Worm (Caenorhabditis elegans): Measurements from ENCODE around the gene C37C3.11.
A peak's percentile ranks its signal among the peaks of the same experiment; 100 is the strongest.

Gene C37C3.11

DNA sequence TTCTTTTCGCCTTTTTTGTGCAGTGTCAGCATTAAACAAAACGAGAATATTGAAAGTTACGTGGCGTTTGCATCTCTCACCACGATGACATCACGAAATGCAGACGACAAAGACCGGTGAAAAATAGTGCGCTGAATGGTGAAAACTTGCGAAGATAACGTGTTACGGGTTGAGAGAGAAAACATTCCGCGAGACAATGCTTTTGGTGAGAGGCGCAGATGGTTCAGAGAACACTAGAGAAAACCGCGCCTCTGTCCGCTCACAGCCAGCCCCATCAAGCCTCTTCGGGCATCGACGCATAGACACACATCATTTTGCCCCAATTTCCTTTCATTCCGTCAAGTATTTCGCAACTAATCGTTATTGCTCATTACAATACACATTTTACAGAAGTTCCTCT is 10.0 kb downstream of the C37C3.11 start, which contains the start of the genes C37C3.9 and C37C3.18:
Gene C37C3.9 (minus strand): TSS at position 98 of the 400 bp plus-strand sequence.
Gene C37C3.18 (plus strand): TSS at position 391 of the 400 bp plus-strand sequence.
- TF ChIP-seq med-1 (GFP tag; optimal IDR thresholded peaks at IDR 0.05; ENCODE audit: insufficient read depth) (no peak), T22C8.4 (GFP tag; IDR thresholded peaks at IDR 0.05) (no peak), ztf-23 (GFP tag; IDR thresholded peaks at IDR 0.05) (no peak), tab-1 (GFP tag; IDR thresholded peaks at IDR 0.05) (0 out of 2 replicates have a peak, but pooled peaks have one; percentile 42), cog-1 (tag; optimal IDR thresholded peaks at IDR 0.05) (peak; percentile 30), klf-2 (GFP tag; conservative IDR thresholded peaks at IDR 0.05) (no peak), flt-1 (GFP tag; IDR thresholded peaks at IDR 0.05) (0 out of 2 replicates have a peak, but pooled peaks have one; percentile 49)

DNA sequence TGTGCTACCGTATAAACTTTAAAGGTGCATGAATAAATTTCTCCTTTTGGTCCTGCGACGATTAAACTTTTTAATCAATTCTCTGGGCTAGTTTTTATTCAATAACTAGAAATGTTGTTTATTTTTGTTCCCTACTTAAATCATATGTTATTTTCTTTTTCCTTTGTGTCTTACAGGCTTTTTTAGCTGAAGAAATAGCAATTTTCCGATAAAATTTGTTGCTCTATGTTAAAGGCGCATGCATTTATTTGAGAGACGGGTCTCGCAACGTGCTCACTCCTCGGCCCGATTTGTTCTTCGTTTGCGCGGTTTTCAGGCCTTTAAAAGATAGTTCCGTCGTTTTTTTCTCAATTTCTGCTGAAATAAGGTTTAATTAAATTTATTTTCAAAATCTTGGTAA is 10.7 kb downstream of the C37C3.11 start:
- TF ChIP-seq ztf-29 (GFP tag; IDR thresholded peaks at IDR 0.05) (no peak), ref-1 (GFP tag; conservative IDR thresholded peaks at IDR 0.05) (no peak), klf-2 (GFP tag; conservative IDR thresholded peaks at IDR 0.05) (no peak), med-1 (GFP tag; optimal IDR thresholded peaks at IDR 0.05; ENCODE audit: insufficient read depth) (no peak), cog-1 (tag; optimal IDR thresholded peaks at IDR 0.05) (no peak), ztf-23 (GFP tag; IDR thresholded peaks at IDR 0.05) (no peak), T22C8.4 (GFP tag; IDR thresholded peaks at IDR 0.05) (no peak), flt-1 (GFP tag; IDR thresholded peaks at IDR 0.05) (no peak), tab-1 (GFP tag; IDR thresholded peaks at IDR 0.05) (no peak)

DNA sequence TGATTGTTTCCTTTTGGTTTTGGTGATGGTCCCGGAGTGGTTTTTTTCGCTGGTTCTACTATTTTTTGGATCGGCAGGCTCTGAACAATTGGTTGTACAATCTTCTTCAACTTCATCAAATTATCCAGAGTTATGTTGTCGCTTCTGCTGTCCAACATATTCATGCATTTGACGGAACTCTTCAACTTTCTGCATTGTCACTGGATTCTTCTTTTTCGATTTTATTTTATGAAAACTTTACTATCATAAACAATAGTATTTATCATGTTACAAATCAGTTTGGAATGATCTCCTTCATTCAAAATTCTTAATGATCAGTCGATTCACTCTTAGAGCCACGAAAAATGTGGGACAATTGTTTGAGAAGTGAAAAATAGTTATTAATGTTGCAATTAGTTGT is 12.5 kb downstream of the C37C3.11 start:
- TF ChIP-seq flt-1 (GFP tag; IDR thresholded peaks at IDR 0.05) (no peak), klf-2 (GFP tag; conservative IDR thresholded peaks at IDR 0.05) (no peak), T22C8.4 (GFP tag; IDR thresholded peaks at IDR 0.05) (no peak), tab-1 (GFP tag; IDR thresholded peaks at IDR 0.05) (no peak), ztf-29 (GFP tag; IDR thresholded peaks at IDR 0.05) (no peak), ref-1 (GFP tag; conservative IDR thresholded peaks at IDR 0.05) (no peak), ztf-23 (GFP tag; IDR thresholded peaks at IDR 0.05) (no peak), cog-1 (tag; optimal IDR thresholded peaks at IDR 0.05) (no peak), med-1 (GFP tag; optimal IDR thresholded peaks at IDR 0.05; ENCODE audit: insufficient read depth) (no peak)

DNA sequence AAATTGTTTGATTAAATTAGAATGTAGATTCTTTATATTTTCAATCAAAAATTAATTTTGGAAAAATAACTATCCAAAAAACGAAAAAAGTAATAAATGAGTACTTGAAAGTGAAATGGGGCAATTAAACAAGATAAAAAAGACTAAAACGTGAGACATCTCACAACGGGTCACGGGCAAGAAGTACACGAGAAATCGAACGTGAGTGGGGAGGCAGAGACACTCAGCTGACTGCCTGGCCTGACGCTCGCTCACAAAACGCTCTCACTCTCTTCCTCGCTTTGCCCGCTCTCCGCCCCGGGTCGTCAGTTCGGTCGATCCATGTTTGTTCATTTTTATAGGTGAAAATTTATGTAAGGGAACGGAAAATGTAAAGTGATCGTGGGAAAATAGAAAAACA is 16.3 kb downstream of the C37C3.11 start:
- no peak for TF ChIP-seq klf-2 (GFP tag; conservative IDR thresholded peaks at IDR 0.05)
- no peak for TF ChIP-seq med-1 (GFP tag; optimal IDR thresholded peaks at IDR 0.05; ENCODE audit: insufficient read depth)
- TF ChIP-seq T22C8.4 (GFP tag; IDR thresholded peaks at IDR 0.05) = no peak
- no peak for TF ChIP-seq ref-1 (GFP tag; conservative IDR thresholded peaks at IDR 0.05)
- TF ChIP-seq cog-1 (tag; optimal IDR thresholded peaks at IDR 0.05) = peak; percentile 1
- no peak for TF ChIP-seq ztf-23 (GFP tag; IDR thresholded peaks at IDR 0.05)

DNA sequence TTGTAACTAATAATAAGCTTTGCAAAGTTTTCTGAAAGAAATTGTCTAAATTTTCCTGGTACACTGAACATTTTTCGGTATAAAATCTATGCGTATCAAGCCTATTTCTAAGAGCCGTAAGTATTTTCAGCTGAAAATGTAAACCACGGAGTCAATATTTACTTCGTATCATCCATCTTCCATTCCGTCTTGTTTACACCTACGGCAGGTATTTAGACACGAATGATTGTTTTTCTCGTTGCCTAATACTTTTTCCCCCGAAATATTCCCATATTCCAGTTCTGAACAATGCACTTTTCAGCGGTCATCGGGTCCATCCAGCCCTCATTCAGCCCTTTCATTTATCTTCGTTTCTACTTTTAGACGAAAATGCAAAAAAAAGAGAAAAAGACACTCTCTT is 16.9 kb downstream of the C37C3.11 start:
- TF ChIP-seq tab-1 (GFP tag; IDR thresholded peaks at IDR 0.05) = no peak

DNA sequence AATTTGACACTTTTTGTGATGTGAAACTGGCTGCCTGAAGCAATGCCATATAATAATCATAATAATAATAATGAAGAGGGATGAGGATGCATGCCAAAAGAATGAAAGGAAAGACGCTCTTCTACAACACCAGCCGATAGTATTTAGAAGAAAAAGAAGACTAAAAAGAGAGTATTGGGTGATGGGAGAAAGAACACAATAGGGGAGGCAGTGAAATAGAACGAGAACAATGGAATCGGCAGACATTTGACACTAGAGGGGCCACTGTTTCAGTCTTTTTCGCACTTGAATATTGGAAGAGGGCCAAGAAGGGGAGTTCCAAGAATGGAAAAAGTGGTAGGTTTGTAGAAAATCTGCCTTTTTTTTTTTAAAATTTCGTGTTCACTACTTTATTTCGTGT is 17.4 kb downstream of the C37C3.11 start, which contains the start of gene memo-1:
Gene memo-1 (minus strand): TSS at position 2 of the 400 bp plus-strand sequence.
- TF ChIP-seq flt-1 (GFP tag; IDR thresholded peaks at IDR 0.05) (no peak), med-1 (GFP tag; optimal IDR thresholded peaks at IDR 0.05; ENCODE audit: insufficient read depth) (no peak), klf-2 (GFP tag; conservative IDR thresholded peaks at IDR 0.05) (no peak), T22C8.4 (GFP tag; IDR thresholded peaks at IDR 0.05) (no peak), ztf-29 (GFP tag; IDR thresholded peaks at IDR 0.05) (no peak), tab-1 (GFP tag; IDR thresholded peaks at IDR 0.05) (no peak), cog-1 (tag; optimal IDR thresholded peaks at IDR 0.05) (no peak), ref-1 (GFP tag; conservative IDR thresholded peaks at IDR 0.05) (no peak)

DNA sequence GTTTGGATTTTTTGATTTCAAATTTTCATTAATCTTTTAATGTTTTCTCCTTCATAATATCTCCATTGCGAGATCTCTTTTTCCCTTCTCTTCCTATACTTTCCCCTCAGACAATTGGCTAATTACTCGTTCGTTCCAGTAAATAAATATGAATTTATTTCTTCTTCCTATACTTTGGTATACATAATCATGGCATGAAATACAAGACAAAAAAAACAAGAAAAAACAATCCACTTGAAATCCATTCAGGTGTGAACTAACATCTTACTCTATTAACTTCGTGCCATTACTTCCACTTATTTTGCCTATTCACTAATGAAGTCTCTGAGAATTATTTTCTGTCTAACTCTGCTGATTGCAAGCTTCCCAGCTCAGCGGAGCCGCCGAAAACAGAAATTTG is 22.3 kb downstream of the C37C3.11 start, which contains the start of gene grd-8:
Gene grd-8 (plus strand): TSS at position 301 of the 400 bp plus-strand sequence.
- no peak for TF ChIP-seq flt-1 (GFP tag; IDR thresholded peaks at IDR 0.05)

DNA sequence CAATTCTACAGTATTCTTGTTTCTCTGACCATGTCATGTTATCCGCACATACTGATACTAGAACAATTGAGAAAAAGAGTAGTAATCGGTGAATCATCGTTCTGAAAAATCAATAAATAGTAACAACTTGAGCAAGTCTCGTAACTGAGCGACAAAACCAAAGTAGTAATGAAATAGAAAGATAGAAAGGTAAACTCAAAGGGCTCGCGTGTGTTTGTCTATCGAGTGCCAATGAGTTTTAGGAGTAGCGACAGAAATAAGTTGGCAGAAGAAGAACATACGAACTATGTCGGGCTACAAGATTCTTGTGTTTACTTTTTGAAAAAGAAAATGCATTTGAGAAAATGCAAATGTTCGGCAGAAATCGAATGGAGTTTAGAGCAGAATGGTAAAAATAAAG is 25.1 kb downstream of the C37C3.11 start, which contains the start of gene C37C3.12:
Gene C37C3.12 (minus strand): TSS at position 101 of the 400 bp plus-strand sequence.
- no peak for TF ChIP-seq flt-1 (GFP tag; IDR thresholded peaks at IDR 0.05)
- no peak for TF ChIP-seq tab-1 (GFP tag; IDR thresholded peaks at IDR 0.05)
- TF ChIP-seq ref-1 (GFP tag; conservative IDR thresholded peaks at IDR 0.05) = no peak
- no peak for TF ChIP-seq ztf-29 (GFP tag; IDR thresholded peaks at IDR 0.05)
- no peak for TF ChIP-seq ztf-23 (GFP tag; IDR thresholded peaks at IDR 0.05)
- TF ChIP-seq med-1 (GFP tag; optimal IDR thresholded peaks at IDR 0.05; ENCODE audit: insufficient read depth) = no peak
- no peak for TF ChIP-seq cog-1 (tag; optimal IDR thresholded peaks at IDR 0.05)
- TF ChIP-seq T22C8.4 (GFP tag; IDR thresholded peaks at IDR 0.05) = no peak
- no peak for TF ChIP-seq klf-2 (GFP tag; conservative IDR thresholded peaks at IDR 0.05)

DNA sequence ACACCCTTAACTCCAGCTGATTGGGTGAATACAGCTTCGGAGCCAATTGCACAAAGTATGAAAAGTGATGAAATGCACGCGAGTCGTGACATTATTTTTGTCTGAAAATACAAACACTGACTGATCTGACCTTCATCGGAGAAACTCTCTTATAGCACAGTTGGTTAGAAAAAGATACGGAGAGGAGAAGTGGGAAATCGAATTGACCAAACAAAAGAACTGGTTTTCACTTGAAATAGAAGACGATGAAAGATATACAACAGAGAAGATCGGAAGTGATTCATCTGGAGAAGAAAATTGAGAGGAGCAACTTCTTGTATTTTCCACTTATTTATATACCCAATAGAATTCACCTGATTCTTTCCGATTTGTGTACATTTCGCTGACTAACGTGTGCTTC is 26.8 kb downstream of the C37C3.11 start, which contains the start of gene ttr-33:
Gene ttr-33 (minus strand): TSS at position 101 of the 400 bp plus-strand sequence.
- no peak for TF ChIP-seq med-1 (GFP tag; optimal IDR thresholded peaks at IDR 0.05; ENCODE audit: insufficient read depth)
- no peak for TF ChIP-seq ref-1 (GFP tag; conservative IDR thresholded peaks at IDR 0.05)
- TF ChIP-seq ztf-29 (GFP tag; IDR thresholded peaks at IDR 0.05) = no peak
- no peak for TF ChIP-seq tab-1 (GFP tag; IDR thresholded peaks at IDR 0.05)
- TF ChIP-seq ztf-23 (GFP tag; IDR thresholded peaks at IDR 0.05) = no peak
- TF ChIP-seq flt-1 (GFP tag; IDR thresholded peaks at IDR 0.05) = no peak
- TF ChIP-seq cog-1 (tag; optimal IDR thresholded peaks at IDR 0.05) = no peak
- TF ChIP-seq klf-2 (GFP tag; conservative IDR thresholded peaks at IDR 0.05) = no peak
- no peak for TF ChIP-seq T22C8.4 (GFP tag; IDR thresholded peaks at IDR 0.05)

DNA sequence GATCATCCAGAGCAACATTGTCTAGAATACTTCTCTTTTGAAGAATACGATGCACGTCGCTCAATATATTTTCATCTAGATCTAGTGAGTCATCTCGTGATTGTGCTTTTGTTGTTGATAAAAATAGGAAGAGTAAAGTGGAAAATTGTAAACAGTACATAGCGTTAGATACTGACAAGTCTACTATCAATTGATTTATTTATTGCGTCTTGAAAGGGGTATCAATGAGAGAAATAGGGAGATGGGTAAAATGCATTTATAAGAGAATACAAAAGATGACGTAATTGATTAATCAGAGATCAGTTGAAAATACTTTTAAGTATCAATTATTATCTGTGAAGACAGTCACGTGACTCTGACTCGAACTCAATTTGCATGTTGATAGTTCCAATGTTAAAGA is 27.7 kb downstream of the C37C3.11 start, which contains the start of gene txt-5:
Gene txt-5 (minus strand): TSS at position 224 of the 400 bp plus-strand sequence.
- TF ChIP-seq ztf-23 (GFP tag; IDR thresholded peaks at IDR 0.05) = no peak
- no peak for TF ChIP-seq klf-2 (GFP tag; conservative IDR thresholded peaks at IDR 0.05)
- no peak for TF ChIP-seq ref-1 (GFP tag; conservative IDR thresholded peaks at IDR 0.05)
- no peak for TF ChIP-seq med-1 (GFP tag; optimal IDR thresholded peaks at IDR 0.05; ENCODE audit: insufficient read depth)
- no peak for TF ChIP-seq cog-1 (tag; optimal IDR thresholded peaks at IDR 0.05)
- no peak for TF ChIP-seq ztf-29 (GFP tag; IDR thresholded peaks at IDR 0.05)
- no peak for TF ChIP-seq tab-1 (GFP tag; IDR thresholded peaks at IDR 0.05)
- TF ChIP-seq flt-1 (GFP tag; IDR thresholded peaks at IDR 0.05) = no peak
- TF ChIP-seq T22C8.4 (GFP tag; IDR thresholded peaks at IDR 0.05) = no peak

Data from whole organism, midembryonic.